Fruit fly (Drosophila melanogaster) whole organism, embryonic: ENCODE measurements around the gene Bace.
A peak's percentile ranks its signal among the peaks of the same experiment; 100 is the strongest.

Experiments used
- BtbVII ChIP-seq: fragments of 200-800 bp; sonication (Bioruptor generic); optimal IDR thresholded peaks from 3 replicates; lab custom pipeline; 2017; ENCODE audit warnings: missing biosample characterization, mild to moderate bottlenecking, missing genetic modification characterization
- CG1024 ChIP-seq: fragments of 200-800 bp; sonication (Bioruptor generic); IDR thresholded peaks from 2 replicates; pipeline ENCODE4 v1.3.6; 2022; ENCODE audit warnings: missing biosample characterization, missing genetic modification characterization
- CG10462 ChIP-seq: fragments of 200-800 bp; sonication (Bioruptor generic); optimal IDR thresholded peaks from 2 replicates; lab custom pipeline; 2016; ENCODE audit warnings: missing biosample characterization, missing genetic modification characterization
- CG11247 ChIP-seq: fragments of 200-800 bp; sonication (Bioruptor generic); IDR thresholded peaks from 2 replicates; pipeline ENCODE4 v1.3.6; 2022; ENCODE audit warnings: missing biosample characterization, missing genetic modification characterization
- CG12236 ChIP-seq: fragments of 200-800 bp; sonication (Bioruptor generic); optimal IDR thresholded peaks from 2 replicates; lab custom pipeline; 2016; ENCODE audit warnings: missing biosample characterization, missing genetic modification characterization
- CG13296 ChIP-seq: fragments of 200-800 bp; sonication (Bioruptor generic); optimal IDR thresholded peaks from 3 replicates; lab custom pipeline; 2018; ENCODE audit warnings: missing biosample characterization, mild to moderate bottlenecking, missing genetic modification characterization
- CG14710 ChIP-seq: fragments of 200-800 bp; sonication (Bioruptor generic); optimal IDR thresholded peaks from 3 replicates; lab custom pipeline; 2019; ENCODE audit warnings: missing biosample characterization, mild to moderate bottlenecking, missing genetic modification characterization, moderate library complexity
- CG18262 ChIP-seq: fragments of 200-800 bp; optimal IDR thresholded peaks from 3 replicates; lab custom pipeline; 2019; ENCODE audit warnings: missing biosample characterization, mild to moderate bottlenecking, missing genetic modification characterization, moderate library complexity
- CG18764 ChIP-seq: fragments of 200-800 bp; sonication (Bioruptor generic); optimal IDR thresholded peaks from 3 replicates; lab custom pipeline; 2016; ENCODE audit warnings: missing biosample characterization, missing genetic modification characterization
- CG2712 ChIP-seq: fragments of 200-800 bp; optimal IDR thresholded peaks from 3 replicates; lab custom pipeline; 2019; ENCODE audit warnings: missing biosample characterization, mild to moderate bottlenecking, missing genetic modification characterization, moderate library complexity
- CG31224 ChIP-seq: fragments of 200-800 bp; sonication (Bioruptor generic); IDR thresholded peaks from 2 replicates; pipeline ENCODE4 v1.3.6; 2022; ENCODE audit warnings: missing biosample characterization, missing genetic modification characterization
- CG34224 ChIP-seq: fragments of 200-800 bp; sonication (Bioruptor generic); IDR thresholded peaks from 3 replicates; pipeline ENCODE4 v1.3.6; 2022; ENCODE audit warnings: missing biosample characterization, missing genetic modification characterization; ENCODE audit not compliant: partially characterized antibody
- CG4282 ChIP-seq: fragments of 200-800 bp; sonication (Bioruptor generic); optimal IDR thresholded peaks from 2 replicates; lab custom pipeline; 2016; ENCODE audit warnings: missing biosample characterization, missing genetic modification characterization
- CG5180 ChIP-seq: fragments of 200-800 bp; sonication (Bioruptor generic); optimal IDR thresholded peaks from 3 replicates; lab custom pipeline; 2017; ENCODE audit warnings: missing biosample characterization, missing genetic modification characterization, mild to moderate bottlenecking, moderate library complexity, missing genetic modification reagents
- CG6689 ChIP-seq: fragments of 200-800 bp; sonication (Bioruptor generic); IDR thresholded peaks from 2 replicates; pipeline ENCODE4 v1.3.6; 2022; ENCODE audit warnings: missing biosample characterization, missing genetic modification characterization
- CoRest ChIP-seq: fragments of 200-800 bp; sonication (Bioruptor generic); optimal IDR thresholded peaks from 3 replicates; lab custom pipeline; 2018; ENCODE audit warnings: missing biosample characterization, mild to moderate bottlenecking, missing genetic modification characterization, moderate library complexity
- D ChIP-seq, 2 experiments: fragments of 200-800 bp in 1 of 2; fragments of >200 bp in 1 of 2; sonication (Bioruptor generic) in 1 of 2; optimal IDR thresholded peaks; 2 replicates in 1 of 2; 3 replicates in 1 of 2; lab custom pipeline; 2017; ENCODE audit warnings: mild to moderate bottlenecking in 1 of 2, missing biosample characterization in 1 of 2, missing genetic modification characterization in 1 of 2, missing genetic modification reagents in 1 of 2
- GATAe ChIP-seq: fragments of 200-800 bp; sonication (Bioruptor generic); conservative IDR thresholded peaks from 2 replicates; pipeline ENCODE4 v1.3.6; 2022; ENCODE audit warnings: missing biosample characterization, missing genetic modification characterization
- HLH4C ChIP-seq: fragments of 200-800 bp; sonication (Bioruptor generic); IDR thresholded peaks from 3 replicates; pipeline ENCODE4 v1.3.6; 2022; ENCODE audit warnings: missing biosample characterization, missing genetic modification characterization; ENCODE audit not compliant: partially characterized antibody
- HmgZ ChIP-seq: fragments of 200-800 bp; sonication (Bioruptor generic); optimal IDR thresholded peaks from 2 replicates; lab custom pipeline; 2018; ENCODE audit warnings: missing biosample characterization, mild to moderate bottlenecking, missing genetic modification characterization
- Mad ChIP-seq: fragments of 200-800 bp; sonication (Bioruptor generic); optimal IDR thresholded peaks from 2 replicates; lab custom pipeline; 2016; ENCODE audit warnings: missing biosample characterization, missing genetic modification characterization
- Oli ChIP-seq: fragments of 200-800 bp; sonication (Bioruptor generic); optimal IDR thresholded peaks from 2 replicates; lab custom pipeline; 2018; ENCODE audit warnings: missing biosample characterization, mild to moderate bottlenecking, missing genetic modification characterization, moderate library complexity
- Pdp1 ChIP-seq, 2 experiments: fragments of 200-800 bp; sonication (Bioruptor generic); optimal IDR thresholded peaks; 3 replicates each; lab custom pipeline; 2016; ENCODE audit warnings: missing biosample characterization in 2 of 2, missing genetic modification characterization in 2 of 2, mild to moderate bottlenecking in 1 of 2, moderate library complexity in 1 of 2
- Sox102F ChIP-seq: fragments of 200-800 bp; sonication (Bioruptor generic); optimal IDR thresholded peaks from 2 replicates; lab custom pipeline; 2018; ENCODE audit warnings: missing biosample characterization, mild to moderate bottlenecking, missing genetic modification characterization, moderate library complexity
- az2 ChIP-seq: fragments of 200-800 bp; sonication (Bioruptor generic); optimal IDR thresholded peaks from 3 replicates; lab custom pipeline; 2016; ENCODE audit warnings: missing biosample characterization, missing genetic modification characterization
- bcd ChIP-seq: fragments of 200-800 bp; sonication (Bioruptor generic); optimal IDR thresholded peaks from 2 replicates; lab custom pipeline; 2017; ENCODE audit warnings: missing biosample characterization, mild to moderate bottlenecking, missing genetic modification characterization
- chif ChIP-seq, 2 experiments: fragments of 200-800 bp; sonication (Bioruptor generic); optimal IDR thresholded peaks; 3 replicates each; lab custom pipeline; 2016; ENCODE audit warnings: missing biosample characterization in 2 of 2, missing genetic modification characterization in 2 of 2
- da ChIP-seq: fragments of 200-800 bp; sonication (Bioruptor generic); optimal IDR thresholded peaks from 2 replicates; lab custom pipeline; 2016; ENCODE audit warnings: missing biosample characterization, missing genetic modification characterization
- ems ChIP-seq: fragments of 200-800 bp; sonication (Bioruptor generic); optimal IDR thresholded peaks from 3 replicates; lab custom pipeline; 2016; ENCODE audit warnings: missing biosample characterization, missing genetic modification characterization
- exex ChIP-seq: fragments of 200-800 bp; sonication (Bioruptor generic); optimal IDR thresholded peaks from 4 replicates; lab custom pipeline; 2018; ENCODE audit warnings: missing biosample characterization, mild to moderate bottlenecking, missing genetic modification characterization, moderate library complexity
- fd96Cb ChIP-seq: fragments of 200-800 bp; sonication (Bioruptor generic); optimal IDR thresholded peaks from 2 replicates; lab custom pipeline; 2018; ENCODE audit warnings: missing biosample characterization, mild to moderate bottlenecking, missing genetic modification characterization, moderate library complexity
- gce ChIP-seq: fragments of 200-800 bp; sonication (Bioruptor generic); IDR thresholded peaks from 3 replicates; pipeline ENCODE4 v1.3.6; 2022; ENCODE audit warnings: missing biosample characterization, missing genetic modification characterization
- grau ChIP-seq: fragments of 200-800 bp; optimal IDR thresholded peaks from 3 replicates; lab custom pipeline; 2019; ENCODE audit warnings: missing biosample characterization, mild to moderate bottlenecking, missing genetic modification characterization, moderate library complexity
- her ChIP-seq: fragments of 200-800 bp; sonication (Bioruptor generic); optimal IDR thresholded peaks from 2 replicates; lab custom pipeline; 2016; ENCODE audit warnings: missing biosample characterization, missing genetic modification characterization
- jumu ChIP-seq: fragments of 200-800 bp; sonication (Bioruptor generic); optimal IDR thresholded peaks from 3 replicates; lab custom pipeline; 2016; ENCODE audit warnings: missing biosample characterization, missing genetic modification characterization
- odd ChIP-seq: fragments of 200-800 bp; sonication (Bioruptor generic); optimal IDR thresholded peaks from 2 replicates; lab custom pipeline; 2017; ENCODE audit warnings: missing biosample characterization, mild to moderate bottlenecking, missing genetic modification characterization
- pfk ChIP-seq: fragments of 200-800 bp; sonication (Bioruptor generic); optimal IDR thresholded peaks from 2 replicates; lab custom pipeline; 2018; ENCODE audit warnings: missing biosample characterization, mild to moderate bottlenecking, missing genetic modification characterization, moderate library complexity
- prd ChIP-seq, 3 experiments: fragments of >200 bp in 2 of 3; fragments of 200-800 bp in 1 of 3; sonication (Bioruptor generic) in 1 of 3; optimal IDR thresholded peaks in 2 of 3; IDR thresholded peaks in 1 of 3; 2 replicates in 2 of 3; 3 replicates in 1 of 3; pipeline versions ENCODE4 v1.3.6 to Lab custom; 2017 to 2022; ENCODE audit warnings: missing biosample characterization in 1 of 3, missing genetic modification characterization in 1 of 3
- rib ChIP-seq: fragments of 200-800 bp; sonication (Bioruptor generic); IDR thresholded peaks from 2 replicates; pipeline ENCODE4 v1.3.6; 2022; ENCODE audit warnings: missing biosample characterization, missing genetic modification characterization
- row ChIP-seq: fragments of 200-800 bp; sonication (Bioruptor generic); IDR thresholded peaks from 3 replicates; pipeline ENCODE4 v1.3.6; 2022; ENCODE audit warnings: missing biosample characterization, missing genetic modification characterization
- sc ChIP-seq, 3 experiments: fragments of >200 bp in 2 of 3; fragments of 200-800 bp in 1 of 3; sonication (Bioruptor generic) in 1 of 3; optimal IDR thresholded peaks; 2 replicates in 2 of 3; 3 replicates in 1 of 3; lab custom pipeline; 2017; ENCODE audit warnings: mild to moderate bottlenecking in 1 of 3, missing biosample characterization in 1 of 3, missing genetic modification characterization in 1 of 3, missing genetic modification reagents in 1 of 3
- sob ChIP-seq: fragments of 200-800 bp; sonication (Bioruptor generic); IDR thresholded peaks from 2 replicates; pipeline ENCODE4 v1.3.6; 2022; ENCODE audit warnings: missing biosample characterization, missing genetic modification characterization
- tll ChIP-seq, 2 experiments: fragments of 200-800 bp in 1 of 2; fragments of >200 bp in 1 of 2; sonication (Bioruptor generic) in 1 of 2; optimal IDR thresholded peaks; 2 replicates each; lab custom pipeline; 2017 to 2019; ENCODE audit warnings: missing biosample characterization in 2 of 2, missing genetic modification characterization in 2 of 2, mild to moderate bottlenecking in 1 of 2, moderate library complexity in 1 of 2
- twi ChIP-seq: fragments of 200-800 bp; optimal IDR thresholded peaks from 2 replicates; lab custom pipeline; 2019; ENCODE audit warnings: missing biosample characterization, mild to moderate bottlenecking, missing genetic modification characterization, moderate library complexity
- unpg ChIP-seq: fragments of 200-800 bp; sonication (Bioruptor generic); optimal IDR thresholded peaks from 3 replicates; lab custom pipeline; 2018; ENCODE audit warnings: missing biosample characterization, mild to moderate bottlenecking, missing genetic modification characterization, moderate library complexity
- zen ChIP-seq: fragments of 200-800 bp; sonication (Bioruptor generic); optimal IDR thresholded peaks from 3 replicates; lab custom pipeline; 2018; ENCODE audit warnings: missing biosample characterization, mild to moderate bottlenecking, missing genetic modification characterization, moderate library complexity
- zfh1 ChIP-seq: fragments of 200-800 bp; sonication (Bioruptor generic); IDR thresholded peaks from 3 replicates; pipeline ENCODE4 v1.3.6; 2022; ENCODE audit warnings: missing biosample characterization, missing genetic modification characterization

The Bace gene

dm6 chr2L:8545393-8546100, 49.4 kb upstream of the Bace start (continued):
- TF ChIP-seq CG34224 (GFP tag; lab: Robert Waterston, UW) (no peak), gce (0 out of 3 replicates have a peak, but pooled peaks have one; percentile 24), GATAe (GFP tag; lab: Robert Waterston, UW) (no peak), CG1024 (GFP tag; lab: Robert Waterston, UW) (no peak), sob (GFP tag; lab: Robert Waterston, UW) (0 out of 2 replicates have a peak, but pooled peaks have one; percentile 7), grau (tag; lab: Kevin White, UChicago) (peak; percentile 93), CG5180 (GFP tag; lab: Kevin White, UChicago) (no peak), Mad (GFP tag; lab: Kevin White, UChicago) (no peak), jumu (no peak), da (no peak), CG13296 (GFP tag; lab: Kevin White, UChicago) (no peak), CoRest (tag; lab: Kevin White, UChicago) (peak; percentile 17), CG18764 (GFP tag; lab: Kevin White, UChicago) (no peak), prd (optimal IDR thresholded peaks at IDR 0.05; lab: Kevin White, UChicago) (no peak), prd (GFP tag; IDR thresholded peaks at IDR 0.05; lab: Robert Waterston, UW) (peak; percentile 20; the same call in 1 of the 3 replicates), unpg (GFP tag; lab: Kevin White, UChicago) (peak; percentile 3), CG2712 (tag; lab: Kevin White, UChicago) (peak; percentile 15), CG11247 (GFP tag; lab: Robert Waterston, UW) (no peak), bcd (GFP tag; lab: Kevin White, UChicago) (no peak), CG31224 (GFP tag; lab: Robert Waterston, UW) (no peak), Sox102F (GFP tag; lab: Kevin White, UChicago) (peak; percentile 6), zfh1 (no peak), HLH4C (no peak), az2 (GFP tag; lab: Kevin White, UChicago) (peak; percentile 0), fd96Cb (tag; lab: Kevin White, UChicago) (no peak), HmgZ (tag; lab: Kevin White, UChicago) (no peak), CG12236 (GFP tag; lab: Kevin White, UChicago) (no peak), sc (optimal IDR thresholded peaks at IDR 0.05; lab: Kevin White, UChicago) (no peak), sc (GFP tag; optimal IDR thresholded peaks at IDR 0.05; lab: Kevin White, UChicago) (no peak), chif (GFP tag; optimal IDR thresholded peaks at IDR 0.05; lab: Kevin White, UChicago) (peak in 1 of 2 experiments; percentile 18), CG14710 (tag; lab: Kevin White, UChicago) (peak; percentile 9), pfk (GFP tag; lab: Kevin White, UChicago) (no peak), CG10462 (no peak), Pdp1 (GFP tag; optimal IDR thresholded peaks at IDR 0.05; lab: Kevin White, UChicago) (peak in 1 of 2 experiments; percentile 10), her (GFP tag; lab: Kevin White, UChicago) (no peak), ems (no peak), rib (GFP tag; lab: Robert Waterston, UW) (no peak), BtbVII (no peak), exex (tag; lab: Kevin White, UChicago) (no peak), CG18262 (tag; lab: Kevin White, UChicago) (peak; percentile 20), zen (peak; percentile 90), row (GFP tag; lab: Robert Waterston, UW) (peak; percentile 38; the same call in 2 of the 3 replicates), Oli (tag; lab: Kevin White, UChicago) (peak; percentile 1), tll (GFP tag; optimal IDR thresholded peaks at IDR 0.05; lab: Kevin White, UChicago) (peak in 1 of 2 experiments; percentile 81), twi (peak; percentile 22), odd (GFP tag; lab: Kevin White, UChicago) (no peak), CG4282 (GFP tag; lab: Kevin White, UChicago) (peak; percentile 49), CG6689 (GFP tag; lab: Robert Waterston, UW) (no peak), D (optimal IDR thresholded peaks at IDR 0.05; lab: Kevin White, UChicago) (no peak), D (GFP tag; optimal IDR thresholded peaks at IDR 0.05; lab: Kevin White, UChicago) (peak; percentile 22)
